Fruit fly (Drosophila melanogaster) S2 (cell line): ENCODE measurements around the gene RpL34b.

Experiments used
- CG8478 ChIP-seq: fragments of >200 bp; optimal IDR thresholded peaks from 2 replicates; lab custom pipeline; 2018
- CTCF ChIP-seq, 2 experiments: fragments of >200 bp; optimal IDR thresholded peaks; 2 replicates each; lab custom pipeline; 2018

- TF ChIP-seq CG8478 (no peak), CTCF (optimal IDR thresholded peaks at IDR 0.05; lab: Kevin White, UChicago) (no peak)
Measured at dm6 chr3R:9351415-9352379, 49.3 kb downstream of the RpL34b start.
